Fruit fly (Drosophila melanogaster): ENCODE measurements around the gene Tgt.

dm6 chr2L:1211528-1211927 lies 27.7 kb downstream of the Tgt start:
- TF ChIP-seq CG14655 (GFP tag; optimal IDR thresholded peaks at IDR 0.05) (no peak), CG4496 (GFP tag; IDR thresholded peaks at IDR 0.05) (no peak), gl (tag; optimal IDR thresholded peaks at IDR 0.05) (no peak)

Data from whole organism, pupa.